Fruit fly (Drosophila melanogaster) whole organism, wandering third instar larva: Measurements from ENCODE around the gene CG13875.
A peak's percentile ranks its signal among the peaks of the same experiment; 100 is the strongest.

ENCODE experiments used
- Abd-B ChIP-seq: fragments of >200 bp; optimal IDR thresholded peaks from 2 replicates; lab custom pipeline; 2017; ENCODE audit warnings: missing biosample characterization, missing genetic modification characterization
- CG32264 ChIP-seq: fragments of 200-800 bp; sonication (Bioruptor generic); optimal IDR thresholded peaks from 2 replicates; lab custom pipeline; 2016; ENCODE audit warnings: missing biosample characterization, missing genetic modification characterization
- CG9705 ChIP-seq: fragments of 200-800 bp; sonication (Bioruptor generic); optimal IDR thresholded peaks from 2 replicates; lab custom pipeline; 2018; ENCODE audit warnings: missing biosample characterization, mild to moderate bottlenecking, missing genetic modification characterization
- CrebA ChIP-seq: fragments of 200-800 bp; sonication (Bioruptor generic); optimal IDR thresholded peaks from 2 replicates; lab custom pipeline; 2016; ENCODE audit warnings: missing biosample characterization, mild to moderate bottlenecking, missing genetic modification characterization, borderline replicate concordance
- GATAd ChIP-seq: sonication (Bioruptor generic); optimal IDR thresholded peaks from 2 replicates; lab custom pipeline; 2016; ENCODE audit warnings: missing biosample characterization, missing genetic modification characterization
- HLH106 ChIP-seq: fragments of 200-800 bp; optimal IDR thresholded peaks from 3 replicates; lab custom pipeline; 2019; ENCODE audit warnings: missing biosample characterization, mild to moderate bottlenecking, missing genetic modification characterization, moderate library complexity
- Hnf4 ChIP-seq: fragments of 200-800 bp; sonication (Bioruptor generic); optimal IDR thresholded peaks from 2 replicates; lab custom pipeline; 2016; ENCODE audit warnings: missing biosample characterization, mild to moderate bottlenecking, missing genetic modification characterization
- Hr78 ChIP-seq: fragments of >200 bp; optimal IDR thresholded peaks from 2 replicates; lab custom pipeline; 2017; ENCODE audit warnings: missing biosample characterization, missing genetic modification characterization
- Jra ChIP-seq: sonication (Bioruptor generic); optimal IDR thresholded peaks from 2 replicates; lab custom pipeline; 2016; ENCODE audit warnings: missing biosample characterization, missing genetic modification characterization
- Mio ChIP-seq: sonication (Bioruptor generic); optimal IDR thresholded peaks from 2 replicates; lab custom pipeline; 2016; ENCODE audit warnings: missing biosample characterization, missing genetic modification characterization
- Myc ChIP-seq: fragments of >200 bp; optimal IDR thresholded peaks from 2 replicates; lab custom pipeline; 2017
- N ChIP-seq: fragments of >200 bp; optimal IDR thresholded peaks from 2 replicates; lab custom pipeline; 2018; ENCODE audit warnings: missing biosample characterization, missing external identifiers, missing genetic modification characterization
- OdsH ChIP-seq: fragments of 200-800 bp; sonication (Bioruptor generic); optimal IDR thresholded peaks from 2 replicates; lab custom pipeline; 2016; ENCODE audit warnings: missing biosample characterization, mild to moderate bottlenecking, missing genetic modification characterization
- Rel ChIP-seq, 2 experiments: fragments of 200-800 bp; sonication (Bioruptor generic) in 1 of 2; optimal IDR thresholded peaks; 2 replicates in 1 of 2; 3 replicates in 1 of 2; lab custom pipeline; 2016 to 2019; ENCODE audit warnings: mild to moderate bottlenecking in 2 of 2, missing biosample characterization in 2 of 2, missing genetic modification characterization in 2 of 2, moderate library complexity in 1 of 2
- Vsx2 ChIP-seq: fragments of 200-300, 225-300 bp; sonication (Bioruptor generic); optimal IDR thresholded peaks from 2 replicates; lab custom pipeline; 2018; ENCODE audit warnings: missing biosample characterization, missing genetic modification characterization; ENCODE audit not compliant: partially characterized antibody
- br ChIP-seq: fragments of 200-800 bp; sonication (Bioruptor generic); optimal IDR thresholded peaks from 2 replicates; lab custom pipeline; 2016; ENCODE audit warnings: missing biosample characterization, missing genetic modification characterization
- brk ChIP-seq: fragments of 200-800 bp; sonication (Bioruptor generic); optimal IDR thresholded peaks from 2 replicates; lab custom pipeline; 2016; ENCODE audit warnings: missing biosample characterization, mild to moderate bottlenecking, missing genetic modification characterization
- dl ChIP-seq, 2 experiments: fragments of 175-275, 200-275 bp in 1 of 2; fragments of 200-275 bp in 1 of 2; sonication (Bioruptor generic); optimal IDR thresholded peaks; lab custom pipeline; 2018; ENCODE audit warnings: mild to moderate bottlenecking in 2 of 2, missing biosample characterization in 2 of 2, missing genetic modification characterization in 2 of 2, moderate library complexity in 2 of 2; ENCODE audit not compliant: partially characterized antibody in 2 of 2, insufficient read depth in 1 of 2
- dmrt93B ChIP-seq: fragments of 200-800 bp; sonication (Bioruptor generic); optimal IDR thresholded peaks from 2 replicates; lab custom pipeline; 2018; ENCODE audit warnings: missing biosample characterization, mild to moderate bottlenecking, missing genetic modification characterization
- foxo ChIP-seq, 2 experiments: fragments of 200-800 bp; sonication (Bioruptor generic); optimal IDR thresholded peaks; 2 replicates in 1 of 2; 3 replicates in 1 of 2; lab custom pipeline; 2016 to 2017; ENCODE audit warnings: missing biosample characterization in 2 of 2, missing genetic modification characterization in 2 of 2
- jim ChIP-seq: fragments of 175-275, 200-325 bp; sonication (Bioruptor generic); optimal IDR thresholded peaks from 2 replicates; lab custom pipeline; 2016; ENCODE audit warnings: missing biosample characterization, mild to moderate bottlenecking, missing genetic modification characterization
- lola ChIP-seq: fragments of >200 bp; optimal IDR thresholded peaks from 2 replicates; lab custom pipeline; 2017; ENCODE audit warnings: missing biosample characterization, missing genetic modification characterization
- pan ChIP-seq: fragments of >200 bp; optimal IDR thresholded peaks from 2 replicates; lab custom pipeline; 2017
- psq ChIP-seq: fragments of 200-800 bp; sonication (Bioruptor generic); optimal IDR thresholded peaks from 3 replicates; lab custom pipeline; 2017; ENCODE audit warnings: missing biosample characterization, mild to moderate bottlenecking, missing genetic modification characterization, moderate library complexity
- rgr ChIP-seq: fragments of 200-800 bp; sonication (Bioruptor generic); optimal IDR thresholded peaks from 3 replicates; lab custom pipeline; 2016; ENCODE audit warnings: missing biosample characterization, mild to moderate bottlenecking, missing genetic modification characterization
- sv ChIP-seq: fragments of 200-800 bp; sonication (Bioruptor generic); optimal IDR thresholded peaks from 3 replicates; lab custom pipeline; 2016; ENCODE audit warnings: missing biosample characterization, missing genetic modification characterization
- tai ChIP-seq: sonication (Bioruptor generic); optimal IDR thresholded peaks from 2 replicates; lab custom pipeline; 2016; ENCODE audit warnings: missing biosample characterization, missing genetic modification characterization
- usp ChIP-seq: fragments of >200 bp; optimal IDR thresholded peaks from 2 replicates; lab custom pipeline; 2017; ENCODE audit warnings: missing biosample characterization, missing genetic modification characterization
- woc ChIP-seq: sonication (Bioruptor generic); optimal IDR thresholded peaks from 2 replicates; lab custom pipeline; 2016; ENCODE audit warnings: missing biosample characterization, mild to moderate bottlenecking, missing genetic modification characterization

CG13875 gene

dm6 chr3L:211200-211599 is 31.5 kb downstream of the CG13875 start, which contains the start of gene Prp4k:
Gene Prp4k (minus strand): TSS chr3L:211457.
- TF ChIP-seq dmrt93B (GFP tag; lab: Kevin White, UChicago) = no peak
- TF ChIP-seq Mio (GFP tag; lab: Kevin White, UChicago) = no peak
- TF ChIP-seq CG9705 (GFP tag; lab: Kevin White, UChicago) = no peak
- no peak for TF ChIP-seq HLH106 (tag; lab: Kevin White, UChicago)
- peak; percentile 21 for TF ChIP-seq psq (GFP tag; lab: Kevin White, UChicago)
- no peak for TF ChIP-seq CG32264
- TF ChIP-seq pan = no peak
- TF ChIP-seq Hr78 = no peak
- no peak for TF ChIP-seq sv (GFP tag; lab: Kevin White, UChicago)
- TF ChIP-seq Rel (GFP tag; optimal IDR thresholded peaks at IDR 0.05; lab: Kevin White, UChicago) = no peak
- peak; percentile 30 for TF ChIP-seq Rel (tag; optimal IDR thresholded peaks at IDR 0.05; lab: Kevin White, UChicago)
- TF ChIP-seq Vsx2 (GFP tag; lab: Kevin White, UChicago) = no peak
- no peak for TF ChIP-seq Abd-B (GFP tag; lab: Kevin White, UChicago)
- TF ChIP-seq, all 38 proteins: peak for 2

dm6 chr3L:212520-212919 is 32.8 kb downstream of the CG13875 start, which contains the start of the genes thoc7 and Dis3l2:
Gene thoc7 (minus strand): TSS chr3L:212687.
Gene Dis3l2 (plus strand): TSS chr3L:212709.
- TF ChIP-seq lola (GFP tag; lab: Kevin White, UChicago) (no peak), psq (GFP tag; lab: Kevin White, UChicago) (no peak), jim (GFP tag; lab: Kevin White, UChicago) (no peak), dmrt93B (GFP tag; lab: Kevin White, UChicago) (no peak), rgr (GFP tag; lab: Kevin White, UChicago) (no peak), usp (GFP tag; lab: Kevin White, UChicago) (no peak), brk (GFP tag; lab: Kevin White, UChicago) (no peak), pan (no peak), Rel (GFP tag; optimal IDR thresholded peaks at IDR 0.05; lab: Kevin White, UChicago) (no peak), Rel (tag; optimal IDR thresholded peaks at IDR 0.05; lab: Kevin White, UChicago) (no peak), CG9705 (GFP tag; lab: Kevin White, UChicago) (no peak), OdsH (GFP tag; lab: Kevin White, UChicago) (no peak), Hr78 (no peak), HLH106 (tag; lab: Kevin White, UChicago) (no peak), foxo (GFP tag; optimal IDR thresholded peaks at IDR 0.05; lab: Kevin White, UChicago) (no peak), N (no peak), sv (GFP tag; lab: Kevin White, UChicago) (no peak), woc (no peak), Myc (lab: Kevin White, UChicago) (no peak), br (GFP tag; lab: Kevin White, UChicago) (no peak), Mio (GFP tag; lab: Kevin White, UChicago) (no peak)
- TF ChIP-seq, all 38 proteins: peak for 0

DNA sequence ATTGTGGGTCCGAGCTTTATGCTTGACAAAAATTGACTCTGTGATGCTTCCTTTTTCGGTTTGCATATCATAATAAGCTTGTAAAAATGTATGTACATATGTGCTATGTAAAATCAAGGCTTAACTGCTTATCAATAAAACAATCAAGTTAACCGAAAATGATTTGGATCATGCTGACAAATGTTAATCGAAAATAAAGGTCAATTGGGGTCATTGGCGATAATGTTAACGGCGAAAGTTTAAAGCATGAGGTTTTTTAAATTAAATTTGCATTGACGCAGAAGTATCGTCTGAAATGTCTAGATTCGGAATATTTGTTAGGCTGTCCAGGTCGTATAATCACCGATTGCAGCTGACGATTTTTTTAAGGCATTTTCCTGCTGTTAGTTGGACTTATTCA is 36.6 kb downstream of the CG13875 start, which contains the start of gene Kaz1-ORFB:
Gene Kaz1-ORFB, plus strand, starts transcription at position 301 of the 400 bp plus-strand sequence.
- TF ChIP-seq psq (GFP tag; lab: Kevin White, UChicago) (no peak), dl (GFP tag; optimal IDR thresholded peaks at IDR 0.05; lab: Kevin White, UChicago; ENCODE audit: insufficient read depth in 1 of 2, partially characterized antibody in 2 of 2) (no peak), Rel (GFP tag; optimal IDR thresholded peaks at IDR 0.05; lab: Kevin White, UChicago) (no peak), Rel (tag; optimal IDR thresholded peaks at IDR 0.05; lab: Kevin White, UChicago) (no peak), pan (no peak), Vsx2 (GFP tag; lab: Kevin White, UChicago) (no peak)

- TF ChIP-seq tai (GFP tag; lab: Kevin White, UChicago) (no peak), Rel (GFP tag; optimal IDR thresholded peaks at IDR 0.05; lab: Kevin White, UChicago) (no peak), Rel (tag; optimal IDR thresholded peaks at IDR 0.05; lab: Kevin White, UChicago) (no peak), HLH106 (tag; lab: Kevin White, UChicago) (no peak), GATAd (no peak), CrebA (GFP tag; lab: Kevin White, UChicago) (no peak), Hr78 (no peak), sv (GFP tag; lab: Kevin White, UChicago) (no peak), Hnf4 (GFP tag; lab: Kevin White, UChicago) (no peak), Jra (GFP tag; lab: Kevin White, UChicago) (no peak)
Measured at dm6 chr3L:217480-218118, 37.9 kb downstream of the CG13875 start, which contains the start of gene CG13877. Gene CG13877 (plus strand): TSS chr3L:218068.
